Fruit fly (Drosophila melanogaster) whole organism, prepupa: ENCODE measurements around the gene CG6961.
A peak's percentile ranks its signal among the peaks of the same experiment; 100 is the strongest.

Source experiments
- Blimp-1 ChIP-seq: fragments of 200-800 bp; sonication (Bioruptor generic); optimal IDR thresholded peaks from 3 replicates; lab custom pipeline; 2017; ENCODE audit warnings: missing biosample characterization, missing genetic modification characterization, mild to moderate bottlenecking, moderate library complexity, missing genetic modification reagents
- CG10631 ChIP-seq: fragments of 200-800 bp; sonication (Bioruptor generic); optimal IDR thresholded peaks from 2 replicates; lab custom pipeline; 2016; ENCODE audit warnings: missing biosample characterization, missing genetic modification characterization
- CG10669 ChIP-seq: fragments of 200-800 bp; sonication (Bioruptor generic); optimal IDR thresholded peaks from 3 replicates; lab custom pipeline; 2018; ENCODE audit warnings: missing biosample characterization, mild to moderate bottlenecking, missing genetic modification characterization, moderate library complexity
- CG11762 ChIP-seq: fragments of 200-800 bp; sonication (Bioruptor generic); optimal IDR thresholded peaks from 3 replicates; lab custom pipeline; 2016; ENCODE audit warnings: missing biosample characterization, missing genetic modification characterization; ENCODE audit not compliant: insufficient read depth
- CG15336 ChIP-seq: fragments of 200-800 bp; sonication (Bioruptor generic); IDR thresholded peaks from 2 replicates; pipeline ENCODE4 v1.3.6; 2022; ENCODE audit warnings: missing biosample characterization, missing genetic modification characterization
- CG16779 ChIP-seq: fragments of 200-800 bp; sonication (Bioruptor generic); optimal IDR thresholded peaks from 3 replicates; lab custom pipeline; 2017; ENCODE audit warnings: missing biosample characterization, mild to moderate bottlenecking, missing genetic modification characterization
- CG3032 ChIP-seq: fragments of 200-800 bp; optimal IDR thresholded peaks from 2 replicates; lab custom pipeline; 2019; ENCODE audit warnings: missing biosample characterization, mild to moderate bottlenecking, missing genetic modification characterization, moderate library complexity
- CG31627 ChIP-seq: fragments of 200-800 bp; sonication (Bioruptor generic); optimal IDR thresholded peaks from 3 replicates; lab custom pipeline; 2016; ENCODE audit warnings: missing biosample characterization, missing genetic modification characterization
- CG32006 ChIP-seq: fragments of 200-800 bp; sonication (Bioruptor generic); optimal IDR thresholded peaks from 3 replicates; lab custom pipeline; 2017; ENCODE audit warnings: missing biosample characterization, mild to moderate bottlenecking, missing genetic modification characterization
- CG34406 ChIP-seq: fragments of 200-800 bp; sonication (Bioruptor generic); optimal IDR thresholded peaks from 3 replicates; lab custom pipeline; 2016; ENCODE audit warnings: missing biosample characterization, missing genetic modification characterization
- CG3919 ChIP-seq: fragments of 200-800 bp; sonication (Bioruptor generic); optimal IDR thresholded peaks from 3 replicates; lab custom pipeline; 2016; ENCODE audit warnings: missing biosample characterization, missing genetic modification characterization
- CG6163 ChIP-seq: fragments of 200-800 bp; sonication (Bioruptor generic); IDR thresholded peaks from 3 replicates; pipeline ENCODE4 v1.3.6; 2022; ENCODE audit warnings: missing biosample characterization, missing genetic modification characterization
- CG6276 ChIP-seq: fragments of 200-800 bp; sonication (Bioruptor generic); optimal IDR thresholded peaks from 2 replicates; lab custom pipeline; 2017; ENCODE audit warnings: missing biosample characterization, mild to moderate bottlenecking, missing genetic modification characterization
- CG6792 ChIP-seq: fragments of 200-800 bp; sonication (Bioruptor generic); optimal IDR thresholded peaks from 3 replicates; lab custom pipeline; 2016; ENCODE audit warnings: missing biosample characterization, missing genetic modification characterization
- CG6808 ChIP-seq: fragments of 200-800 bp; sonication (Bioruptor generic); optimal IDR thresholded peaks from 3 replicates; lab custom pipeline; 2017; ENCODE audit warnings: missing biosample characterization, missing genetic modification characterization, mild to moderate bottlenecking, moderate library complexity, missing genetic modification reagents
- CG6854 ChIP-seq: fragments of 200-800 bp; sonication (Bioruptor generic); optimal IDR thresholded peaks from 2 replicates; lab custom pipeline; 2017; ENCODE audit warnings: missing biosample characterization, mild to moderate bottlenecking, missing genetic modification characterization
- CG7368 ChIP-seq: fragments of 200-800 bp; sonication (Bioruptor generic); optimal IDR thresholded peaks from 3 replicates; lab custom pipeline; 2016; ENCODE audit warnings: missing biosample characterization, missing genetic modification characterization
- CG8119 ChIP-seq: fragments of 200-800 bp; sonication (Bioruptor generic); IDR thresholded peaks from 3 replicates; pipeline ENCODE4 v1.3.6; 2022; ENCODE audit warnings: missing biosample characterization, missing genetic modification characterization
- CG8319 ChIP-seq: fragments of 200-800 bp; sonication (Bioruptor generic); optimal IDR thresholded peaks from 3 replicates; lab custom pipeline; 2016; ENCODE audit warnings: missing biosample characterization, missing genetic modification characterization
- CG8632 ChIP-seq: fragments of 200-800 bp; sonication (Bioruptor generic); optimal IDR thresholded peaks from 3 replicates; lab custom pipeline; 2016; ENCODE audit warnings: missing biosample characterization, missing genetic modification characterization
- CG9139 ChIP-seq: fragments of 200-800 bp; sonication (Bioruptor generic); optimal IDR thresholded peaks from 3 replicates; lab custom pipeline; 2017; ENCODE audit warnings: missing biosample characterization, mild to moderate bottlenecking, missing genetic modification characterization
- Eip78C ChIP-seq: fragments of 200-800 bp; sonication (Bioruptor generic); peaks from one replicate; lab custom pipeline; 2016; ENCODE audit warnings: missing biosample characterization, missing genetic modification characterization
- Ets21C ChIP-seq: fragments of 200-800 bp; sonication (Bioruptor generic); optimal IDR thresholded peaks from 3 replicates; lab custom pipeline; 2016; ENCODE audit warnings: missing biosample characterization, missing genetic modification characterization
- Ets96B ChIP-seq: fragments of 200-800 bp; optimal IDR thresholded peaks from 2 replicates; lab custom pipeline; 2019; ENCODE audit warnings: missing biosample characterization, mild to moderate bottlenecking, missing genetic modification characterization, moderate library complexity
- Gug ChIP-seq: fragments of 200-800 bp; sonication (Bioruptor generic); IDR thresholded peaks from 2 replicates; pipeline ENCODE4 v1.3.6; 2022; ENCODE audit warnings: missing biosample characterization, missing genetic modification characterization
- Lpt ChIP-seq: fragments of 200-800 bp; sonication (Bioruptor generic); optimal IDR thresholded peaks from 3 replicates; lab custom pipeline; 2016; ENCODE audit warnings: missing biosample characterization, missing genetic modification characterization
- Met ChIP-seq: fragments of 200-800 bp; sonication (Bioruptor generic); optimal IDR thresholded peaks from 3 replicates; lab custom pipeline; 2016; ENCODE audit warnings: missing biosample characterization, missing genetic modification characterization
- OdsH ChIP-seq: fragments of 200-800 bp; sonication (Bioruptor generic); optimal IDR thresholded peaks from 3 replicates; lab custom pipeline; 2016; ENCODE audit warnings: missing biosample characterization, missing genetic modification characterization
- Smox ChIP-seq: fragments of 200-800 bp; sonication (Bioruptor generic); optimal IDR thresholded peaks from 3 replicates; lab custom pipeline; 2016; ENCODE audit warnings: missing biosample characterization, missing genetic modification characterization
- Sox102F ChIP-seq: fragments of 200-800 bp; sonication (Bioruptor generic); optimal IDR thresholded peaks from 2 replicates; lab custom pipeline; 2016; ENCODE audit warnings: missing biosample characterization, mild to moderate bottlenecking, missing genetic modification characterization
- Sox14 ChIP-seq: fragments of 200-800 bp; sonication (Bioruptor generic); optimal IDR thresholded peaks from 3 replicates; lab custom pipeline; 2016; ENCODE audit warnings: missing biosample characterization, missing genetic modification characterization
- Sox15 ChIP-seq: fragments of 200-800 bp; sonication (Bioruptor generic); optimal IDR thresholded peaks from 3 replicates; lab custom pipeline; 2016; ENCODE audit warnings: missing biosample characterization, missing genetic modification characterization
- achi ChIP-seq: fragments of 200-800 bp; sonication (Bioruptor generic); optimal IDR thresholded peaks from 3 replicates; lab custom pipeline; 2016; ENCODE audit warnings: missing biosample characterization, missing genetic modification characterization
- acj6 ChIP-seq: fragments of 200-800 bp; sonication (Bioruptor generic); optimal IDR thresholded peaks from 3 replicates; lab custom pipeline; 2016; ENCODE audit warnings: missing biosample characterization, missing genetic modification characterization
- cyc ChIP-seq: fragments of 200-800 bp; sonication (Bioruptor generic); optimal IDR thresholded peaks from 3 replicates; lab custom pipeline; 2016; ENCODE audit warnings: missing biosample characterization, missing genetic modification characterization
- dac ChIP-seq: fragments of 200-800 bp; sonication (Bioruptor generic); optimal IDR thresholded peaks from 2 replicates; lab custom pipeline; 2017; ENCODE audit warnings: missing biosample characterization, mild to moderate bottlenecking, missing genetic modification characterization
- dsx ChIP-seq: fragments of 200-800 bp; optimal IDR thresholded peaks from 3 replicates; lab custom pipeline; 2019; ENCODE audit warnings: missing biosample characterization, mild to moderate bottlenecking, missing genetic modification characterization, moderate library complexity; ENCODE audit not compliant: poor library complexity, severe bottlenecking
- eg ChIP-seq: fragments of 200-800 bp; sonication (Bioruptor generic); IDR thresholded peaks from 3 replicates; pipeline ENCODE4 v1.3.6; 2022; ENCODE audit warnings: missing biosample characterization, missing genetic modification characterization
- esn ChIP-seq: fragments of 200-800 bp; sonication (Bioruptor generic); optimal IDR thresholded peaks from 2 replicates; lab custom pipeline; 2016; ENCODE audit warnings: missing biosample characterization, mild to moderate bottlenecking, missing genetic modification characterization, moderate library complexity
- fd59A ChIP-seq: fragments of 200-800 bp; sonication (Bioruptor generic); optimal IDR thresholded peaks from 2 replicates; lab custom pipeline; 2017; ENCODE audit warnings: missing biosample characterization, mild to moderate bottlenecking, missing genetic modification characterization, missing genetic modification reagents
- fd85E ChIP-seq: fragments of 200-800 bp; sonication (Bioruptor generic); optimal IDR thresholded peaks from 3 replicates; lab custom pipeline; 2016; ENCODE audit warnings: missing biosample characterization, missing genetic modification characterization
- lz ChIP-seq: fragments of 200-800 bp; sonication (Bioruptor generic); optimal IDR thresholded peaks from 3 replicates; lab custom pipeline; 2016; ENCODE audit warnings: missing biosample characterization, missing genetic modification characterization
- net ChIP-seq: fragments of 200-800 bp; sonication (Bioruptor generic); optimal IDR thresholded peaks from 3 replicates; lab custom pipeline; 2016; ENCODE audit warnings: missing biosample characterization, missing genetic modification characterization
- pdm3 ChIP-seq: fragments of 200-800 bp; sonication (Bioruptor generic); optimal IDR thresholded peaks from 3 replicates; lab custom pipeline; 2016; ENCODE audit warnings: missing biosample characterization, missing genetic modification characterization
- salr ChIP-seq, 2 experiments: fragments of 200-800 bp; sonication (Bioruptor generic); optimal IDR thresholded peaks; 3 replicates each; lab custom pipeline; 2016 to 2018; ENCODE audit warnings: missing biosample characterization in 2 of 2, missing genetic modification characterization in 2 of 2, mild to moderate bottlenecking in 1 of 2
- spab ChIP-seq: fragments of 200-800 bp; sonication (Bioruptor generic); optimal IDR thresholded peaks from 2 replicates; lab custom pipeline; 2017; ENCODE audit warnings: missing biosample characterization, mild to moderate bottlenecking, missing genetic modification characterization, missing genetic modification reagents
- ss ChIP-seq, 2 experiments: fragments of 200-800 bp; sonication (Bioruptor generic); optimal IDR thresholded peaks; 2 replicates in 1 of 2; 3 replicates in 1 of 2; lab custom pipeline; 2017 to 2018; ENCODE audit warnings: mild to moderate bottlenecking in 2 of 2, missing biosample characterization in 2 of 2, missing genetic modification characterization in 2 of 2, moderate library complexity in 1 of 2
- svp ChIP-seq: fragments of 200-800 bp; sonication (Bioruptor generic); peaks from one replicate; lab custom pipeline; 2016; ENCODE audit warnings: missing biosample characterization, missing genetic modification characterization
- topi ChIP-seq: fragments of 200-800 bp; sonication (Bioruptor generic); optimal IDR thresholded peaks from 3 replicates; lab custom pipeline; 2016; ENCODE audit warnings: missing biosample characterization, missing genetic modification characterization

CG6961 gene

dm6 chrX:18789353-18790210 is 1.6 kb upstream of the CG6961 start:
- TF ChIP-seq Sox102F (GFP tag; lab: Kevin White, UChicago): peak; percentile 71
- peak; percentile 62 for TF ChIP-seq CG34406 (GFP tag; lab: Kevin White, UChicago)
- TF ChIP-seq CG8119 (GFP tag; lab: Robert Waterston, UW): peak; percentile 55; the same call in 2 of the 3 replicates
- TF ChIP-seq ss (GFP tag; optimal IDR thresholded peaks at IDR 0.05; lab: Kevin White, UChicago): peak; percentile 29 to 33
- TF ChIP-seq Met (GFP tag; lab: Kevin White, UChicago): peak; percentile 76
- TF ChIP-seq CG8319 (GFP tag; lab: Kevin White, UChicago): peak; percentile 70
- TF ChIP-seq CG16779: peak; percentile 24
- TF ChIP-seq lz (GFP tag; lab: Kevin White, UChicago): peak; percentile 61
- peak; percentile 30 for TF ChIP-seq Ets96B (tag; lab: Kevin White, UChicago)
- peak; percentile 78 for TF ChIP-seq esn (GFP tag; lab: Kevin White, UChicago)
- peak; percentile 49 for TF ChIP-seq Sox15 (GFP tag; lab: Kevin White, UChicago)
- TF ChIP-seq CG31627 (GFP tag; lab: Kevin White, UChicago): peak; percentile 55
- peak; percentile 93 for TF ChIP-seq Eip78C (GFP tag; lab: Kevin White, UChicago)
- TF ChIP-seq salr (GFP tag; optimal IDR thresholded peaks at IDR 0.05; lab: Kevin White, UChicago): peak in 1 of 2 experiments; percentile 77
- peak; percentile 40 for TF ChIP-seq fd59A (GFP tag; lab: Kevin White, UChicago)
- TF ChIP-seq CG3032 (tag; lab: Kevin White, UChicago): peak; percentile 40
- TF ChIP-seq pdm3 (GFP tag; lab: Kevin White, UChicago): peak; percentile 75
- TF ChIP-seq Smox (GFP tag; lab: Kevin White, UChicago): peak; percentile 54
- TF ChIP-seq dac (GFP tag; lab: Kevin White, UChicago): peak; percentile 57
- TF ChIP-seq spab (GFP tag; lab: Kevin White, UChicago): peak; percentile 40
- TF ChIP-seq CG10631 (GFP tag; lab: Kevin White, UChicago): peak; percentile 64
- TF ChIP-seq achi: peak; percentile 65
- TF ChIP-seq CG32006 (GFP tag; lab: Kevin White, UChicago): peak; percentile 82
- TF ChIP-seq CG6792 (GFP tag; lab: Kevin White, UChicago): peak; percentile 59
- TF ChIP-seq CG6163 (GFP tag; lab: Robert Waterston, UW): no peak; the same call in 2 of the 3 replicates
- TF ChIP-seq acj6 (GFP tag; lab: Kevin White, UChicago): peak; percentile 60
- TF ChIP-seq net (GFP tag; lab: Kevin White, UChicago): peak; percentile 68
- TF ChIP-seq Gug (GFP tag; lab: Robert Waterston, UW): peak; percentile 42; the same call in 1 of the 2 replicates
- peak; percentile 65 for TF ChIP-seq Sox14 (GFP tag; lab: Kevin White, UChicago)
- TF ChIP-seq Ets21C (GFP tag; lab: Kevin White, UChicago): peak; percentile 44
- TF ChIP-seq cyc (GFP tag; lab: Kevin White, UChicago): peak; percentile 48
- peak; percentile 42 for TF ChIP-seq CG6808 (GFP tag; lab: Kevin White, UChicago)
- peak; percentile 70 for TF ChIP-seq OdsH
- peak; percentile 69 for TF ChIP-seq topi (GFP tag; lab: Kevin White, UChicago)
- no peak for TF ChIP-seq CG6854 (GFP tag; lab: Kevin White, UChicago)
- TF ChIP-seq CG15336 (GFP tag; lab: Robert Waterston, UW): peak; percentile 32; the same call in 1 of the 2 replicates
- no peak for TF ChIP-seq CG9139 (GFP tag; lab: Kevin White, UChicago)
- no peak for TF ChIP-seq CG7368 (GFP tag; lab: Kevin White, UChicago)
- peak; percentile 8 for TF ChIP-seq CG11762
- TF ChIP-seq CG8632 (GFP tag; lab: Kevin White, UChicago): peak; percentile 62
- TF ChIP-seq Blimp-1: no peak
- peak; percentile 36 for TF ChIP-seq dsx (GFP tag; lab: Kevin White, UChicago)
- TF ChIP-seq Lpt (GFP tag; lab: Kevin White, UChicago): peak; percentile 34
- peak; percentile 69 for TF ChIP-seq CG6276 (GFP tag; lab: Kevin White, UChicago)
- TF ChIP-seq CG10669 (GFP tag; lab: Kevin White, UChicago): peak; percentile 42
- no peak; the same call in 2 of the 3 replicates for TF ChIP-seq eg (GFP tag; lab: Robert Waterston, UW)
- peak; percentile 89 for TF ChIP-seq svp
- TF ChIP-seq fd85E: no peak
- TF ChIP-seq CG3919 (GFP tag; lab: Kevin White, UChicago): peak; percentile 60
